Fruit fly (Drosophila melanogaster) whole organism, embryonic: ENCODE measurements around the gene CG15773.

Experiments used
- Aef1 ChIP-seq: fragments of 200-800 bp; sonication (Bioruptor generic); IDR thresholded peaks from 3 replicates; pipeline ENCODE4 v1.3.6; 2022; ENCODE audit warnings: missing biosample characterization, missing genetic modification characterization
- CG10209 ChIP-seq: fragments of 200-800 bp; sonication (Bioruptor generic); optimal IDR thresholded peaks from 3 replicates; lab custom pipeline; 2017; ENCODE audit warnings: missing biosample characterization, mild to moderate bottlenecking, missing genetic modification characterization, missing genetic modification reagents
- CG11504 ChIP-seq: fragments of 200-800 bp; sonication (Bioruptor generic); optimal IDR thresholded peaks from 3 replicates; lab custom pipeline; 2019; ENCODE audit warnings: missing biosample characterization, mild to moderate bottlenecking, missing genetic modification characterization, moderate library complexity
- CG11695 ChIP-seq: fragments of 200-800 bp; sonication (Bioruptor generic); IDR thresholded peaks from 3 replicates; pipeline ENCODE4 v1.3.6; 2022; ENCODE audit warnings: missing biosample characterization, missing genetic modification characterization
- CG11723 ChIP-seq: fragments of 200-800 bp; sonication (Bioruptor generic); optimal IDR thresholded peaks from 2 replicates; lab custom pipeline; 2017; ENCODE audit warnings: missing biosample characterization, mild to moderate bottlenecking, missing genetic modification characterization
- CG12391 ChIP-seq: fragments of 200-800 bp; sonication (Bioruptor generic); optimal IDR thresholded peaks from 3 replicates; lab custom pipeline; 2018; ENCODE audit warnings: missing biosample characterization, mild to moderate bottlenecking, missing genetic modification characterization, moderate library complexity
- CG12769 ChIP-seq: fragments of 200-800 bp; sonication (Bioruptor generic); optimal IDR thresholded peaks from 2 replicates; lab custom pipeline; 2019; ENCODE audit warnings: missing biosample characterization, mild to moderate bottlenecking, missing genetic modification characterization, moderate library complexity
- CG14667 ChIP-seq: fragments of 200-800 bp; sonication (Bioruptor generic); IDR thresholded peaks from 2 replicates; pipeline ENCODE4 v1.3.6; 2022; ENCODE audit warnings: missing biosample characterization, missing genetic modification characterization
- CG15514 ChIP-seq: fragments of 200-800 bp; sonication (Bioruptor generic); optimal IDR thresholded peaks from 3 replicates; lab custom pipeline; 2017; ENCODE audit warnings: missing biosample characterization, missing genetic modification characterization, mild to moderate bottlenecking, moderate library complexity, missing genetic modification reagents
- CG17186 ChIP-seq: fragments of 200-800 bp; sonication (Bioruptor generic); optimal IDR thresholded peaks from 3 replicates; lab custom pipeline; 2017; ENCODE audit warnings: missing biosample characterization, missing genetic modification reagents, missing genetic modification characterization
- CG17829 ChIP-seq: fragments of 200-800 bp; optimal IDR thresholded peaks from 2 replicates; lab custom pipeline; 2019; ENCODE audit warnings: missing biosample characterization, mild to moderate bottlenecking, missing genetic modification characterization, moderate library complexity
- CG18262 ChIP-seq: fragments of 200-800 bp; optimal IDR thresholded peaks from 3 replicates; lab custom pipeline; 2019; ENCODE audit warnings: missing biosample characterization, mild to moderate bottlenecking, missing genetic modification characterization, moderate library complexity
- CG2678 ChIP-seq: fragments of 200-800 bp; sonication (Bioruptor generic); optimal IDR thresholded peaks from 3 replicates; lab custom pipeline; 2019; ENCODE audit warnings: missing biosample characterization, mild to moderate bottlenecking, missing genetic modification characterization, moderate library complexity
- CG31441 ChIP-seq: fragments of 200-800 bp; sonication (Bioruptor generic); IDR thresholded peaks from 2 replicates; pipeline ENCODE4 v1.3.6; 2022; ENCODE audit warnings: missing biosample characterization, missing genetic modification characterization
- CG3407 ChIP-seq: fragments of 200-800 bp; sonication (Bioruptor generic); optimal IDR thresholded peaks from 2 replicates; lab custom pipeline; 2018; ENCODE audit warnings: missing biosample characterization, mild to moderate bottlenecking, missing genetic modification characterization
- CG4854 ChIP-seq: fragments of 200-800 bp; sonication (Bioruptor generic); optimal IDR thresholded peaks from 2 replicates; lab custom pipeline; 2016; ENCODE audit warnings: missing biosample characterization, missing genetic modification characterization, inconsistent platforms
- CG5180 ChIP-seq: fragments of 200-800 bp; sonication (Bioruptor generic); optimal IDR thresholded peaks from 3 replicates; lab custom pipeline; 2017; ENCODE audit warnings: missing biosample characterization, missing genetic modification characterization, mild to moderate bottlenecking, moderate library complexity, missing genetic modification reagents
- CG7556 ChIP-seq: fragments of 200-800 bp; sonication (Bioruptor generic); optimal IDR thresholded peaks from 2 replicates; lab custom pipeline; 2017; ENCODE audit warnings: missing biosample characterization, mild to moderate bottlenecking, missing genetic modification characterization
- CG7786 ChIP-seq: fragments of 200-800 bp; sonication (Bioruptor generic); optimal IDR thresholded peaks from 2 replicates; lab custom pipeline; 2016; ENCODE audit warnings: missing biosample characterization, missing genetic modification characterization
- CG8359 ChIP-seq: fragments of 200-800 bp; sonication (Bioruptor generic); optimal IDR thresholded peaks from 2 replicates; lab custom pipeline; 2017; ENCODE audit warnings: missing biosample characterization, mild to moderate bottlenecking, missing genetic modification characterization, borderline replicate concordance
- CG9817 ChIP-seq: fragments of 200-800 bp; sonication (Bioruptor generic); optimal IDR thresholded peaks from 2 replicates; lab custom pipeline; 2018; ENCODE audit warnings: missing biosample characterization, mild to moderate bottlenecking, missing genetic modification characterization, moderate library complexity
- Chrac-16 ChIP-seq: fragments of 200-800 bp; sonication (Bioruptor generic); optimal IDR thresholded peaks from 3 replicates; lab custom pipeline; 2016; ENCODE audit warnings: missing biosample characterization, missing genetic modification characterization
- D ChIP-seq, 2 experiments: fragments of 200-800 bp in 1 of 2; fragments of >200 bp in 1 of 2; sonication (Bioruptor generic) in 1 of 2; optimal IDR thresholded peaks; 2 replicates in 1 of 2; 3 replicates in 1 of 2; lab custom pipeline; 2017; ENCODE audit warnings: mild to moderate bottlenecking in 1 of 2, missing biosample characterization in 1 of 2, missing genetic modification characterization in 1 of 2, missing genetic modification reagents in 1 of 2
- Dip3 ChIP-seq: fragments of 200-800 bp; sonication (Bioruptor generic); optimal IDR thresholded peaks from 3 replicates; lab custom pipeline; 2016; ENCODE audit warnings: missing biosample characterization, missing genetic modification characterization
- Fer3 ChIP-seq: fragments of 200-800 bp; sonication (Bioruptor generic); optimal IDR thresholded peaks from 2 replicates; lab custom pipeline; 2018; ENCODE audit warnings: missing biosample characterization, mild to moderate bottlenecking, missing genetic modification characterization, moderate library complexity
- Lhr ChIP-seq: fragments of 200-800 bp; sonication (Bioruptor generic); optimal IDR thresholded peaks from 3 replicates; lab custom pipeline; 2017; ENCODE audit warnings: mild to moderate bottlenecking, missing biosample characterization, missing genetic modification reagents, missing genetic modification characterization
- Nf-YC ChIP-seq: fragments of 200-800 bp; optimal IDR thresholded peaks from 3 replicates; lab custom pipeline; 2019; ENCODE audit warnings: missing biosample characterization, mild to moderate bottlenecking, missing genetic modification characterization, moderate library complexity
- Optix ChIP-seq: fragments of 200-800 bp; sonication (Bioruptor generic); IDR thresholded peaks from 3 replicates; pipeline ENCODE4 v1.3.6; 2022; ENCODE audit warnings: missing biosample characterization, missing genetic modification characterization
- Pdp1 ChIP-seq, 2 experiments: fragments of 200-800 bp; sonication (Bioruptor generic); optimal IDR thresholded peaks; 3 replicates each; lab custom pipeline; 2016; ENCODE audit warnings: missing biosample characterization in 2 of 2, missing genetic modification characterization in 2 of 2, mild to moderate bottlenecking in 1 of 2, moderate library complexity in 1 of 2
- Sox100B ChIP-seq: fragments of 200-800 bp; sonication (Bioruptor generic); optimal IDR thresholded peaks from 3 replicates; lab custom pipeline; 2018; ENCODE audit warnings: missing biosample characterization, mild to moderate bottlenecking, missing genetic modification characterization
- Sox102F ChIP-seq: fragments of 200-800 bp; sonication (Bioruptor generic); optimal IDR thresholded peaks from 2 replicates; lab custom pipeline; 2018; ENCODE audit warnings: missing biosample characterization, mild to moderate bottlenecking, missing genetic modification characterization, moderate library complexity
- Spps ChIP-seq: fragments of 200-800 bp; sonication (Bioruptor generic); optimal IDR thresholded peaks from 2 replicates; lab custom pipeline; 2018; ENCODE audit warnings: missing biosample characterization, mild to moderate bottlenecking, missing genetic modification characterization
- Sry-δ ChIP-seq: fragments of 200-800 bp; sonication (Bioruptor generic); optimal IDR thresholded peaks from 2 replicates; lab custom pipeline; 2016; ENCODE audit warnings: missing biosample characterization, missing genetic modification characterization
- amos ChIP-seq: fragments of 200-800 bp; sonication (Bioruptor generic); IDR thresholded peaks from 2 replicates; pipeline ENCODE4 v1.3.6; 2022; ENCODE audit warnings: missing biosample characterization, missing genetic modification characterization; ENCODE audit not compliant: partially characterized antibody
- ara ChIP-seq: fragments of 200-800 bp; sonication (Bioruptor generic); IDR thresholded peaks from 2 replicates; pipeline ENCODE4 v1.3.6; 2022; ENCODE audit warnings: missing biosample characterization, missing genetic modification characterization
- crc ChIP-seq: fragments of 200-800 bp; sonication (Bioruptor generic); optimal IDR thresholded peaks from 2 replicates; lab custom pipeline; 2016; ENCODE audit warnings: missing biosample characterization, missing genetic modification characterization
- crp ChIP-seq, 2 experiments: fragments of 200-800 bp; sonication (Bioruptor generic); optimal IDR thresholded peaks; 2 replicates in 1 of 2; 3 replicates in 1 of 2; lab custom pipeline; 2017; ENCODE audit warnings: missing biosample characterization in 2 of 2, missing genetic modification characterization in 2 of 2, mild to moderate bottlenecking in 1 of 2, moderate library complexity in 1 of 2
- dimm ChIP-seq: fragments of 200-800 bp; sonication (Bioruptor generic); IDR thresholded peaks from 2 replicates; pipeline ENCODE4 v1.3.6; 2022; ENCODE audit warnings: missing biosample characterization, missing genetic modification characterization
- fru ChIP-seq: fragments of >200 bp; optimal IDR thresholded peaks from 2 replicates; lab custom pipeline; 2017
- lola ChIP-seq, 3 experiments: fragments of >200 bp in 2 of 3; fragments of 200-800 bp in 1 of 3; sonication (Bioruptor generic) in 1 of 3; optimal IDR thresholded peaks; 2 replicates each; lab custom pipeline; 2017 to 2019; ENCODE audit warnings: missing biosample characterization in 3 of 3, missing genetic modification characterization in 3 of 3, mild to moderate bottlenecking in 1 of 3, moderate library complexity in 1 of 3
- pan ChIP-seq, 4 experiments: fragments of >200 bp in 3 of 4; fragments of 200-800 bp in 1 of 4; sonication (Bioruptor generic) in 1 of 4; optimal IDR thresholded peaks in 3 of 4; IDR thresholded peaks in 1 of 4; 2 replicates each; pipeline versions ENCODE4 v1.3.6 to Lab custom; 2017 to 2022; ENCODE audit warnings: missing biosample characterization in 2 of 4, missing genetic modification characterization in 2 of 4, mixed read lengths in 1 of 4
- phol ChIP-seq: fragments of 200-800 bp; sonication (Bioruptor generic); optimal IDR thresholded peaks from 3 replicates; lab custom pipeline; 2018; ENCODE audit warnings: missing biosample characterization, mild to moderate bottlenecking, missing genetic modification characterization, moderate library complexity
- schlank ChIP-seq: fragments of 200-800 bp; sonication (Bioruptor generic); optimal IDR thresholded peaks from 2 replicates; lab custom pipeline; 2018; ENCODE audit warnings: missing biosample characterization, mild to moderate bottlenecking, missing genetic modification characterization
- seq ChIP-seq: fragments of 200-800 bp; sonication (Bioruptor generic); IDR thresholded peaks from 2 replicates; pipeline ENCODE4 v1.3.6; 2022; ENCODE audit warnings: missing biosample characterization, missing genetic modification characterization
- sisA ChIP-seq: fragments of 200-800 bp; sonication (Bioruptor generic); IDR thresholded peaks from 2 replicates; pipeline ENCODE4 v1.3.6; 2022; ENCODE audit warnings: missing biosample characterization, missing genetic modification characterization
- tap ChIP-seq: fragments of 200-800 bp; optimal IDR thresholded peaks from 3 replicates; lab custom pipeline; 2019; ENCODE audit warnings: missing biosample characterization, mild to moderate bottlenecking, missing genetic modification characterization, moderate library complexity
- toy ChIP-seq: fragments of 200-800 bp; sonication (Bioruptor generic); IDR thresholded peaks from 2 replicates; pipeline ENCODE4 v1.3.6; 2022; ENCODE audit warnings: missing biosample characterization, missing genetic modification characterization
- wek ChIP-seq: fragments of 200-800 bp; sonication (Bioruptor generic); optimal IDR thresholded peaks from 3 replicates; lab custom pipeline; 2018; ENCODE audit warnings: missing biosample characterization, mild to moderate bottlenecking, missing genetic modification characterization, moderate library complexity

CG15773 gene

dm6 chrX:5724744-5725185, 7.8 kb upstream of the CG15773 start (continued):
- TF ChIP-seq Pdp1 (GFP tag; optimal IDR thresholded peaks at IDR 0.05; lab: Kevin White, UChicago) (peak; percentile 45 to 64), crc (peak; percentile 17), CG11723 (peak; percentile 49), dimm (GFP tag; lab: Robert Waterston, UW) (peak; percentile 18; the same call in 1 of the 2 replicates), CG14667 (GFP tag; lab: Robert Waterston, UW) (peak; percentile 49; the same call in 1 of the 2 replicates), CG2678 (tag; lab: Kevin White, UChicago) (peak; percentile 59), CG7556 (GFP tag; lab: Kevin White, UChicago) (peak; percentile 11), Aef1 (GFP tag; lab: Robert Waterston, UW) (0 out of 3 replicates have a peak, but pooled peaks have one; percentile 10), CG17829 (tag; lab: Kevin White, UChicago) (peak; percentile 17), CG17186 (GFP tag; lab: Kevin White, UChicago) (peak; percentile 42), Chrac-16 (no peak), CG11504 (tag; lab: Kevin White, UChicago) (peak; percentile 72), pan (optimal IDR thresholded peaks at IDR 0.05; lab: Kevin White, UChicago) (no peak), pan (GFP tag; optimal IDR thresholded peaks at IDR 0.05 in 1 of 2, IDR thresholded peaks at IDR 0.05 in 1 of 2) (peak in 1 of 2 experiments; percentile 55), CG4854 (no peak), Sry-δ (no peak), lola (GFP tag; optimal IDR thresholded peaks at IDR 0.05; lab: Kevin White, UChicago) (peak in 1 of 3 experiments; percentile 54), seq (no peak; the same call in 1 of the 2 replicates), ara (GFP tag; lab: Robert Waterston, UW) (peak; percentile 43; the same call in 1 of the 2 replicates), Sox100B (GFP tag; lab: Kevin White, UChicago) (peak; percentile 56), CG18262 (peak; percentile 40), CG12769 (tag; lab: Kevin White, UChicago) (peak; percentile 43), CG7786 (GFP tag; lab: Kevin White, UChicago) (peak; percentile 31), CG15514 (GFP tag; lab: Kevin White, UChicago) (peak; percentile 6), Dip3 (GFP tag; lab: Kevin White, UChicago) (no peak), CG11695 (GFP tag; lab: Robert Waterston, UW) (no peak), phol (tag; lab: Kevin White, UChicago) (peak; percentile 46), D (optimal IDR thresholded peaks at IDR 0.05; lab: Kevin White, UChicago) (no peak), D (GFP tag; optimal IDR thresholded peaks at IDR 0.05; lab: Kevin White, UChicago) (peak; percentile 62), CG31441 (GFP tag; lab: Robert Waterston, UW) (peak; percentile 67), toy (GFP tag; lab: Robert Waterston, UW) (no peak), schlank (tag; lab: Kevin White, UChicago) (no peak), Optix (GFP tag; lab: Robert Waterston, UW) (peak; percentile 56; the same call in 1 of the 3 replicates), CG3407 (peak; percentile 82), wek (GFP tag; lab: Kevin White, UChicago) (peak; percentile 60), Sox102F (GFP tag; lab: Kevin White, UChicago) (peak; percentile 71), Spps (peak; percentile 27), CG12391 (tag; lab: Kevin White, UChicago) (peak; percentile 32), CG9817 (tag; lab: Kevin White, UChicago) (no peak), CG10209 (peak; percentile 43), tap (peak; percentile 44), fru (lab: Kevin White, UChicago) (no peak), Fer3 (peak; percentile 31), CG5180 (GFP tag; lab: Kevin White, UChicago) (peak; percentile 9), crp (GFP tag; optimal IDR thresholded peaks at IDR 0.05; lab: Kevin White, UChicago) (peak in 1 of 2 experiments; percentile 7), amos (GFP tag; lab: Robert Waterston, UW) (no peak), Nf-YC (no peak), sisA (GFP tag; lab: Robert Waterston, UW) (peak; percentile 81), Lhr (peak; percentile 40), CG8359 (GFP tag; lab: Kevin White, UChicago) (peak; percentile 31)
